Worm (Caenorhabditis elegans): Measurements from ENCODE around the gene F35E12.10.

Gene F35E12.10

ce11 chrV:13739901-13740300 is 8.7 kb downstream of the F35E12.10 start:
- TF ChIP-seq B0310.2 (tag; optimal IDR thresholded peaks at IDR 0.05) (no peak), flt-1 (GFP tag; IDR thresholded peaks at IDR 0.05) (no peak), ama-1 (optimal IDR thresholded peaks at IDR 0.05) (no peak), aly-1 (tag; optimal IDR thresholded peaks at IDR 0.05) (no peak)

ce11 chrV:13738374-13738773 is 10.2 kb downstream of the F35E12.10 start, which contains the start of gene irg-5:
Gene irg-5 (minus strand): TSS chrV:13738474.
- no peak for TF ChIP-seq ama-1 (optimal IDR thresholded peaks at IDR 0.05)
- no peak for TF ChIP-seq aly-1 (tag; optimal IDR thresholded peaks at IDR 0.05)
- no peak for TF ChIP-seq pes-1 (GFP tag; IDR thresholded peaks at IDR 0.05)
- no peak for TF ChIP-seq scrt-1 (GFP tag; IDR thresholded peaks at IDR 0.05)
- TF ChIP-seq flt-1 (GFP tag; IDR thresholded peaks at IDR 0.05): no peak
- TF ChIP-seq tra-4 (tag; optimal IDR thresholded peaks at IDR 0.05): no peak
- TF ChIP-seq hmbx-1 (tag; optimal IDR thresholded peaks at IDR 0.05): no peak
- TF ChIP-seq ets-7 (tag; optimal IDR thresholded peaks at IDR 0.05): no peak
- TF ChIP-seq sea-1 (GFP tag; conservative IDR thresholded peaks at IDR 0.05): no peak
- no peak for TF ChIP-seq tbx-37 (GFP tag; conservative IDR thresholded peaks at IDR 0.05)
- TF ChIP-seq hmg-4 (GFP tag; optimal IDR thresholded peaks at IDR 0.05): no peak
- TF ChIP-seq B0310.2 (tag; optimal IDR thresholded peaks at IDR 0.05): no peak
- TF ChIP-seq tbx-11 (GFP tag; IDR thresholded peaks at IDR 0.05): no peak
- TF ChIP-seq F13C5.2 (tag; optimal IDR thresholded peaks at IDR 0.05): no peak
- no peak for TF ChIP-seq hnd-1 (tag; optimal IDR thresholded peaks at IDR 0.05)
- TF ChIP-seq ceh-36 (tag; optimal IDR thresholded peaks at IDR 0.05): no peak

- TF ChIP-seq ceh-36 (tag; optimal IDR thresholded peaks at IDR 0.05) (no peak), B0310.2 (tag; optimal IDR thresholded peaks at IDR 0.05) (no peak), tbx-37 (GFP tag; conservative IDR thresholded peaks at IDR 0.05) (no peak), hmg-4 (GFP tag; optimal IDR thresholded peaks at IDR 0.05) (no peak), sea-1 (GFP tag; conservative IDR thresholded peaks at IDR 0.05) (no peak), scrt-1 (GFP tag; IDR thresholded peaks at IDR 0.05) (no peak), flt-1 (GFP tag; IDR thresholded peaks at IDR 0.05) (no peak), ama-1 (optimal IDR thresholded peaks at IDR 0.05) (no peak)
Measured at ce11 chrV:13736147-13736546, 12.4 kb downstream of the F35E12.10 start, which contains the start of gene F35E12.6. Gene F35E12.6 (minus strand): TSS chrV:13736247.

- TF ChIP-seq flt-1 (GFP tag; IDR thresholded peaks at IDR 0.05): no peak
- no peak for TF ChIP-seq aly-1 (tag; optimal IDR thresholded peaks at IDR 0.05)
- TF ChIP-seq ceh-36 (tag; optimal IDR thresholded peaks at IDR 0.05): no peak
- TF ChIP-seq scrt-1 (GFP tag; IDR thresholded peaks at IDR 0.05): no peak
- TF ChIP-seq ama-1 (optimal IDR thresholded peaks at IDR 0.05): no peak
- TF ChIP-seq sea-1 (GFP tag; conservative IDR thresholded peaks at IDR 0.05): no peak
- no peak for TF ChIP-seq hmg-4 (GFP tag; optimal IDR thresholded peaks at IDR 0.05)
- no peak for TF ChIP-seq B0310.2 (tag; optimal IDR thresholded peaks at IDR 0.05)
- TF ChIP-seq tra-4 (tag; optimal IDR thresholded peaks at IDR 0.05): no peak
- TF ChIP-seq ets-7 (tag; optimal IDR thresholded peaks at IDR 0.05): no peak
- TF ChIP-seq F13C5.2 (tag; optimal IDR thresholded peaks at IDR 0.05): no peak
- no peak for TF ChIP-seq pes-1 (GFP tag; IDR thresholded peaks at IDR 0.05)
Measured at ce11 chrV:13730762-13731161, 17.8 kb downstream of the F35E12.10 start, which contains the start of gene dct-17. Gene dct-17 (minus strand): TSS chrV:13730784.

- TF ChIP-seq ama-1 (optimal IDR thresholded peaks at IDR 0.05): no peak
- no peak for TF ChIP-seq aly-1 (tag; optimal IDR thresholded peaks at IDR 0.05)
- no peak for TF ChIP-seq F13C5.2 (tag; optimal IDR thresholded peaks at IDR 0.05)
- no peak for TF ChIP-seq hmg-4 (GFP tag; optimal IDR thresholded peaks at IDR 0.05)
- TF ChIP-seq hnd-1 (tag; optimal IDR thresholded peaks at IDR 0.05): no peak
- no peak for TF ChIP-seq flt-1 (GFP tag; IDR thresholded peaks at IDR 0.05)
- no peak for TF ChIP-seq ceh-13 (GFP tag; optimal IDR thresholded peaks at IDR 0.05)
Measured at ce11 chrV:13725574-13725973, 23.0 kb downstream of the F35E12.10 start, which contains the start of gene fbxa-181. Gene fbxa-181 (plus strand): TSS chrV:13725874.

ce11 chrV:13724781-13725180 is 23.8 kb downstream of the F35E12.10 start, which contains the start of gene F35E12.2:
Gene F35E12.2 (minus strand): TSS chrV:13724881.
- TF ChIP-seq hmbx-1 (tag; optimal IDR thresholded peaks at IDR 0.05) (no peak), aly-1 (tag; optimal IDR thresholded peaks at IDR 0.05) (no peak)

- TF ChIP-seq sea-1 (GFP tag; conservative IDR thresholded peaks at IDR 0.05) (no peak), scrt-1 (GFP tag; IDR thresholded peaks at IDR 0.05) (no peak), ceh-36 (tag; optimal IDR thresholded peaks at IDR 0.05) (no peak), ceh-13 (GFP tag; optimal IDR thresholded peaks at IDR 0.05) (no peak), ama-1 (optimal IDR thresholded peaks at IDR 0.05) (no peak), hnd-1 (tag; optimal IDR thresholded peaks at IDR 0.05) (no peak), ets-7 (tag; optimal IDR thresholded peaks at IDR 0.05) (no peak), tra-4 (tag; optimal IDR thresholded peaks at IDR 0.05) (no peak), tbx-37 (GFP tag; conservative IDR thresholded peaks at IDR 0.05) (no peak), tbx-11 (GFP tag; IDR thresholded peaks at IDR 0.05) (no peak), B0310.2 (tag; optimal IDR thresholded peaks at IDR 0.05) (no peak)
Measured at ce11 chrV:13716531-13716930, 32.0 kb downstream of the F35E12.10 start, which contains the start of gene T01D3.6. Gene T01D3.6 (plus strand): TSS chrV:13716824.

ce11 chrV:13715223-13715686 is 33.3 kb downstream of the F35E12.10 start, which contains the start of gene zipt-9:
Gene zipt-9 (minus strand): TSS chrV:13715273.
- TF ChIP-seq flt-1 (GFP tag; IDR thresholded peaks at IDR 0.05): no peak
- 0 out of 2 replicates have a peak, but pooled peaks have one; percentile 45 for TF ChIP-seq tbx-11 (GFP tag; IDR thresholded peaks at IDR 0.05)
- TF ChIP-seq hmg-4 (GFP tag; optimal IDR thresholded peaks at IDR 0.05): peak; percentile 11
- peak; percentile 34 for TF ChIP-seq B0310.2 (tag; optimal IDR thresholded peaks at IDR 0.05)
- peak; percentile 72 for TF ChIP-seq F13C5.2 (tag; optimal IDR thresholded peaks at IDR 0.05)
- peak; percentile 70 for TF ChIP-seq tbx-37 (GFP tag; conservative IDR thresholded peaks at IDR 0.05)
- peak; percentile 57 for TF ChIP-seq ets-7 (tag; optimal IDR thresholded peaks at IDR 0.05)
- no peak for TF ChIP-seq hmbx-1 (tag; optimal IDR thresholded peaks at IDR 0.05)
- TF ChIP-seq tra-4 (tag; optimal IDR thresholded peaks at IDR 0.05): peak; percentile 28
